Worm (Caenorhabditis elegans): Measurements from ENCODE around the gene T11F9.21.

ce11 chrV:11462963-11463453 lies 29.5 kb upstream of the T11F9.21 start, which contains the start of gene zipt-16:
- TF ChIP-seq mml-1 (tag; optimal IDR thresholded peaks at IDR 0.05) (no peak), ceh-82 (tag; optimal IDR thresholded peaks at IDR 0.05) (no peak), ztf-4 (tag; optimal IDR thresholded peaks at IDR 0.05) (no peak), mdl-1 (tag; optimal IDR thresholded peaks at IDR 0.05) (no peak), fos-1 (tag; optimal IDR thresholded peaks at IDR 0.05) (no peak), ztf-11 (tag; optimal IDR thresholded peaks at IDR 0.05) (no peak), nhr-11 (tag; optimal IDR thresholded peaks at IDR 0.05) (no peak), nhr-76 (tag; optimal IDR thresholded peaks at IDR 0.05) (no peak), nhr-25 (tag; optimal IDR thresholded peaks at IDR 0.05) (no peak), nhr-237 (tag; optimal IDR thresholded peaks at IDR 0.05) (no peak), lin-39 (tag; optimal IDR thresholded peaks at IDR 0.05) (no peak)
